Worm (Caenorhabditis elegans) whole organism, L4 larva: ENCODE results near the gene nsun-5.

Source experiments
- F37D6.2 ChIP-seq: sonication (generic microtip); optimal IDR thresholded peaks from 2 replicates; lab custom pipeline; 2016; ENCODE audit warnings: mild to moderate bottlenecking, missing genetic modification characterization, missing compliant biosample characterization
- R02D3.7 ChIP-seq: fragments of 150-350 bp; sonication (generic microtip); optimal IDR thresholded peaks from 3 replicates; lab custom pipeline; 2014; ENCODE audit warnings: missing biosample characterization, missing genetic modification characterization
- T26A8.4 ChIP-seq: fragments of 200-800 bp; sonication (Bioruptor generic); IDR thresholded peaks from 2 replicates; pipeline ENCODE4 v1.3.6; 2022; ENCODE audit warnings: missing genetic modification characterization, missing compliant biosample characterization
- aly-2 ChIP-seq: sonication (generic microtip); optimal IDR thresholded peaks from 2 replicates; lab custom pipeline; 2018; ENCODE audit warnings: missing biosample characterization, missing genetic modification characterization
- lin-29 ChIP-seq: fragments of 200-800 bp; sonication (Bioruptor generic); IDR thresholded peaks from 2 replicates; pipeline ENCODE4 v1.3.6; 2022; ENCODE audit warnings: missing genetic modification reagents, missing genetic modification characterization, missing compliant biosample characterization
- madf-5 ChIP-seq, 2 experiments: fragments of 200-800 bp; sonication (Bioruptor generic); IDR thresholded peaks; 2 replicates each; pipeline ENCODE4 v1.3.6; 2022; ENCODE audit warnings: missing compliant biosample characterization in 2 of 2, missing genetic modification characterization in 2 of 2
- nhr-28 ChIP-seq: fragments of 150-350 bp; optimal IDR thresholded peaks from 2 replicates; lab custom pipeline; 2014; ENCODE audit warnings: missing biosample characterization, missing genetic modification characterization
- snpc-4 ChIP-seq: fragments of 150-350 bp; optimal IDR thresholded peaks from 2 replicates; lab custom pipeline; 2014; ENCODE audit warnings: missing biosample characterization, missing genetic modification characterization
- unc-62 ChIP-seq, 3 experiments: fragments of 150-350 bp in 1 of 3; sonication (generic microtip); optimal IDR thresholded peaks in 2 of 3; peaks in 1 of 3; 1 replicate in 1 of 3; 2 replicates in 2 of 3; lab custom pipeline; 2014 to 2017; ENCODE audit warnings: missing biosample characterization in 3 of 3, missing genetic modification characterization in 3 of 3, missing genetic modification reagents in 3 of 3, missing genotype in 1 of 3

DNA sequence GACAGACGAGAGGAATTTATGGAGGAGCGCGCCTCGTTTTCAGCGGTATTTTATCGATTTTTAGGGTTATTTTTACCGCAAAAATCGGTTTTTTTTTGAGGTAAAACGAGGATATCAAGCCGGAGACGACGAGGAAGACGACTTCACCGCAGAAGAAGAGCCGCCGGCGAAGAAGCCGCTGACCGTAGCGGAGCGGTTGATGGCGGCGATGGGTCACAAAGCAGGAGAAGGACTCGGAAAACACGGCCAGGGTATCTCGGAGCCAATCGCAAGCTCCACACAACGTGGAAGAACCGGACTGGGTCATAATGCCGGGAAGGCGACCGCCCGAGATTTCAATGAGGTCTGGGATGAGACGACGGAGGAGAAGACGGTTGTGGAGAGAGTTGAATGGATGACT is 57.0 kb downstream of the nsun-5 start:
- TF ChIP-seq nhr-28 (tag; lab: Kevin White, UChicago), result no peak
- TF ChIP-seq snpc-4 (tag; lab: Kevin White, UChicago), result no peak
- no peak for TF ChIP-seq aly-2 (tag; lab: Kevin White, UChicago)
- no peak for TF ChIP-seq unc-62 (GFP tag; optimal IDR thresholded peaks at IDR 0.05 in 1 of 2; lab: Kevin White, UChicago)
- no peak for TF ChIP-seq unc-62 (tag; optimal IDR thresholded peaks at IDR 0.05; lab: Kevin White, UChicago)
- no peak for TF ChIP-seq F37D6.2 (tag; lab: Kevin White, UChicago)
- no peak for TF ChIP-seq madf-5 (GFP tag; IDR thresholded peaks at IDR 0.05; lab: Robert Waterston, UW)
- no peak for TF ChIP-seq T26A8.4 (GFP tag; lab: Robert Waterston, UW)
- no peak for TF ChIP-seq lin-29 (GFP tag; lab: Robert Waterston, UW)
- no peak for TF ChIP-seq R02D3.7 (tag; lab: Kevin White, UChicago)
